Fruit fly (Drosophila melanogaster): ENCODE data around the gene Mrm2.

- no peak for TF ChIP-seq CG1620 (GFP tag; optimal IDR thresholded peaks at IDR 0.05)
- TF ChIP-seq ovo (GFP tag; optimal IDR thresholded peaks at IDR 0.05), result no peak
- TF ChIP-seq CG5204 (GFP tag; optimal IDR thresholded peaks at IDR 0.05), result no peak
- no peak for TF ChIP-seq cic (GFP tag; optimal IDR thresholded peaks at IDR 0.05)
- no peak for TF ChIP-seq CG7101 (tag; optimal IDR thresholded peaks at IDR 0.05)
Measured at dm6 chr3R:19909541-19910182, 48.3 kb downstream of the Mrm2 start.

Data from whole organism, adult.